Worm (Caenorhabditis elegans): ENCODE measurements around the gene ttr-41.

DNA sequence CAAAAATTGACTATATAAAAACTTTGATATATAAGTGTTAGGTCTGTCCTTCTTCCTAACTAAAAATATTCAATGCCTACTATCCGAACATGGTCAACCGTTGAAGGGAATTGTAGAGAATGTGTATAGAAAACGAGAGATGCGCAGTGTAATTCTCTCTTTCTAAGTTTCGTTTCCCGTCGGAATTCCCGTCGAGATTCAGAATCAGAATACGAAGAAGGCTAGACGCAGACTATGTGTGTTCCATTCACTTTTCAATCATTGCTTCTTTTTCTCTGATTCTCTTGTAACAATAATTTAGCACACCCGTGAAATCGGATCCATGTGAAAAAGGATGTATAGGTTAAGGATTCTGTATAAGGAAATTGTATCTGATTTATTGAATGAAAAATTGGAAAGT, 6.8 kb upstream of the ttr-41 start:
- TF ChIP-seq skn-1 (tag; optimal IDR thresholded peaks at IDR 0.05) (no peak), lin-13 (GFP tag; optimal IDR thresholded peaks at IDR 0.05) (no peak), ztf-11 (tag; optimal IDR thresholded peaks at IDR 0.05) (no peak), ZK546.5 (tag; optimal IDR thresholded peaks at IDR 0.05) (no peak), nhr-12 (tag; optimal IDR thresholded peaks at IDR 0.05) (no peak), nhr-25 (tag; optimal IDR thresholded peaks at IDR 0.05) (peak; percentile 10), egl-27 (tag; optimal IDR thresholded peaks at IDR 0.05) (no peak), nhr-11 (tag; optimal IDR thresholded peaks at IDR 0.05) (no peak), unc-39 (tag; optimal IDR thresholded peaks at IDR 0.05) (no peak), zag-1 (tag; optimal IDR thresholded peaks at IDR 0.05) (no peak)
